Worm (Caenorhabditis elegans): ENCODE data around the gene B0252.3.

B0252.3 gene

ce11 chrII:6913309-6913708 lies 5.8 kb upstream of the B0252.3 start, which contains the start of gene cyn-10 (continued):
- peak; percentile 39 for TF ChIP-seq ztf-16 (tag; optimal IDR thresholded peaks at IDR 0.05)
- TF ChIP-seq unc-3 (GFP tag; conservative IDR thresholded peaks at IDR 0.05) = peak; percentile 61
- peak; percentile 21 for TF ChIP-seq unc-3 (tag; optimal IDR thresholded peaks at IDR 0.05)
- TF ChIP-seq zip-5 (tag; optimal IDR thresholded peaks at IDR 0.05) = peak; percentile 84
- no peak for TF ChIP-seq ama-1 (optimal IDR thresholded peaks at IDR 0.05)
- TF ChIP-seq sox-2 (GFP tag; IDR thresholded peaks at IDR 0.05) = 0 out of 2 replicates have a peak, but pooled peaks have one; percentile 16
- peak; percentile 96 for TF ChIP-seq C08G9.2 (tag; optimal IDR thresholded peaks at IDR 0.05)
- TF ChIP-seq fkh-6 (tag; optimal IDR thresholded peaks at IDR 0.05) = peak; percentile 55
- no peak for TF ChIP-seq hlh-15 (tag; optimal IDR thresholded peaks at IDR 0.05)
- TF ChIP-seq pax-1 (tag; optimal IDR thresholded peaks at IDR 0.05) = no peak
- no peak for TF ChIP-seq K02D7.2 (tag; optimal IDR thresholded peaks at IDR 0.05)
- no peak for TF ChIP-seq nfya-1 (tag; optimal IDR thresholded peaks at IDR 0.05)
- no peak for TF ChIP-seq dve-1 (tag; optimal IDR thresholded peaks at IDR 0.05)
- TF ChIP-seq elt-4 (tag; optimal IDR thresholded peaks at IDR 0.05) = no peak
- peak; percentile 44 for TF ChIP-seq hlh-13 (GFP tag; optimal IDR thresholded peaks at IDR 0.05)
- TF ChIP-seq ref-2 (tag; optimal IDR thresholded peaks at IDR 0.05) = peak; percentile 89
- TF ChIP-seq hlh-30 (tag; optimal IDR thresholded peaks at IDR 0.05; ENCODE audit: insufficient read depth) = no peak
- peak; percentile 61 for TF ChIP-seq elt-2 (tag; optimal IDR thresholded peaks at IDR 0.05)
- TF ChIP-seq unc-55 (GFP tag; optimal IDR thresholded peaks at IDR 0.05) = no peak
- TF ChIP-seq pqm-1 (tag; optimal IDR thresholded peaks at IDR 0.05) = peak; percentile 12
- TF ChIP-seq fkh-10 (GFP tag; optimal IDR thresholded peaks at IDR 0.05) = no peak

ce11 chrII:6909568-6910122 lies 2.1 kb upstream of the B0252.3 start, which contains the start of gene asm-1:
Gene asm-1, plus strand, starts transcription at chrII:6910072.
- TF ChIP-seq pha-4 (tag; optimal IDR thresholded peaks at IDR 0.05) (no peak), che-1 (tag; optimal IDR thresholded peaks at IDR 0.05) (no peak), pros-1 (tag; optimal IDR thresholded peaks at IDR 0.05) (no peak), elt-2 (tag; optimal IDR thresholded peaks at IDR 0.05) (peak; percentile 62), dve-1 (tag; optimal IDR thresholded peaks at IDR 0.05) (no peak), hlh-13 (GFP tag; optimal IDR thresholded peaks at IDR 0.05) (no peak), lin-11 (tag; optimal IDR thresholded peaks at IDR 0.05) (no peak)

ce11 chrII:6908689-6909088 lies 1.1 kb upstream of the B0252.3 start:
- no peak for TF ChIP-seq hlh-8 (tag; optimal IDR thresholded peaks at IDR 0.05)
- TF ChIP-seq ahr-1 (tag; optimal IDR thresholded peaks at IDR 0.05) = no peak
- no peak for TF ChIP-seq ceh-24 (tag; optimal IDR thresholded peaks at IDR 0.05)
- no peak for TF ChIP-seq K09A11.1 (tag; optimal IDR thresholded peaks at IDR 0.05; ENCODE audit: insufficient read depth)
- no peak for TF ChIP-seq unc-55 (GFP tag; optimal IDR thresholded peaks at IDR 0.05)
- TF ChIP-seq hlh-15 (tag; optimal IDR thresholded peaks at IDR 0.05) = no peak

ce11 chrII:6901795-6902194 lies 5.8 kb downstream of the B0252.3 start, which contains the start of gene psmd-9:
Gene psmd-9, plus strand, starts transcription at chrII:6902095.
- no peak for TF ChIP-seq ceh-48 (tag; optimal IDR thresholded peaks at IDR 0.05)
- TF ChIP-seq unc-86 (tag; optimal IDR thresholded peaks at IDR 0.05) = no peak
- no peak for TF ChIP-seq che-1 (tag; optimal IDR thresholded peaks at IDR 0.05)
- no peak for TF ChIP-seq T23F11.4 (GFP tag; optimal IDR thresholded peaks at IDR 0.05)
- TF ChIP-seq npax-4 (tag; optimal IDR thresholded peaks at IDR 0.05) = no peak
- TF ChIP-seq hlh-13 (GFP tag; optimal IDR thresholded peaks at IDR 0.05) = no peak
- TF ChIP-seq nfya-1 (tag; optimal IDR thresholded peaks at IDR 0.05) = no peak
- TF ChIP-seq pha-2 (tag; optimal IDR thresholded peaks at IDR 0.05) = no peak
- no peak for TF ChIP-seq fax-1 (tag; optimal IDR thresholded peaks at IDR 0.05)
- no peak for TF ChIP-seq C08G9.2 (tag; optimal IDR thresholded peaks at IDR 0.05)

- TF ChIP-seq hlh-6 (tag; optimal IDR thresholded peaks at IDR 0.05) (no peak), ceh-14 (tag; optimal IDR thresholded peaks at IDR 0.05) (no peak), K09A11.1 (tag; optimal IDR thresholded peaks at IDR 0.05; ENCODE audit: insufficient read depth) (no peak), madf-2 (tag; optimal IDR thresholded peaks at IDR 0.05) (no peak), nfya-1 (tag; optimal IDR thresholded peaks at IDR 0.05) (no peak), tbx-7 (tag; optimal IDR thresholded peaks at IDR 0.05) (no peak), K02D7.2 (tag; optimal IDR thresholded peaks at IDR 0.05) (no peak), pax-1 (tag; optimal IDR thresholded peaks at IDR 0.05) (no peak), ref-2 (tag; optimal IDR thresholded peaks at IDR 0.05) (no peak), ama-1 (optimal IDR thresholded peaks at IDR 0.05) (no peak)
These were observed 6.8 kb downstream of the B0252.3 start for ce11 chrII:6900708-6901107.

All from whole organism, late embryonic.